Worm (Caenorhabditis elegans): ENCODE results near the gene F35C5.12.

F35C5.12 gene

ce11 chrII:12908779-12909178 lies 5.6 kb downstream of the F35C5.12 start, which contains the start of gene ddn-2:
Gene ddn-2 (plus strand): TSS chrII:12909079.
- no peak for TF ChIP-seq Y95B8A.8 (GFP tag; IDR thresholded peaks at IDR 0.05)
- no peak for TF ChIP-seq madf-6 (GFP tag; IDR thresholded peaks at IDR 0.05)
- no peak for TF ChIP-seq zim-3 (tag; optimal IDR thresholded peaks at IDR 0.05)
- TF ChIP-seq ztf-28 (GFP tag; IDR thresholded peaks at IDR 0.05) = no peak
- no peak for TF ChIP-seq F55B11.4 (tag; optimal IDR thresholded peaks at IDR 0.05; ENCODE audit: borderline replicate concordance, insufficient read depth)
- no peak for TF ChIP-seq chd-7 (tag; optimal IDR thresholded peaks at IDR 0.05)
- TF ChIP-seq gei-17 (GFP tag; optimal IDR thresholded peaks at IDR 0.05) = no peak
- TF ChIP-seq pha-4 (tag; optimal IDR thresholded peaks at IDR 0.05) = no peak
- TF ChIP-seq F33H1.4 (GFP tag; IDR thresholded peaks at IDR 0.05) = no peak

DNA sequence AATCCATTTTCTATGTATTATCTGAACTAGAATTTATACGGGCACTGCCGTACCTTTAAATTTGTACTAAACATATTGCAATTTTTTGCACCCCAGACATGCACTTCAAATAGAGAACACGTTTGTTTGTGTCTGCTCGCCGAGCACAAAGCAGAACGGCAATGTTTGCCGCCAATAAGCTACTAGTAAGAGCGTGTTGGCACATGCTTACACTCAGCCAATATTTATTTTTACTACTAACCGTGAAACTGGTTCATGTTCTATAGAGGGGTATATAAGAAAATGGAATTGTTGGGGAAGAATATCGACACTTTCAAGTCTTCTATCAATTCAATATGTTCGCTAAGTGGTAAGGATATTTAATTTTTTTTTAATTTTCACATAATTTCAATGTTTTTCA lies 7.3 kb downstream of the F35C5.12 start, which contains the start of gene nspb-11:
TSS of gene nspb-11 (plus strand) at position 301 of the 400 bp plus-strand sequence.
- TF ChIP-seq mel-28 (tag; optimal IDR thresholded peaks at IDR 0.05; ENCODE audit: borderline replicate concordance) (no peak), B0019.2 (GFP tag; conservative IDR thresholded peaks at IDR 0.05) (no peak), F37B4.10 (GFP tag; IDR thresholded peaks at IDR 0.05) (no peak), attf-5 (GFP tag; optimal IDR thresholded peaks at IDR 0.05) (no peak), xnd-1 (tag; optimal IDR thresholded peaks at IDR 0.05) (no peak), akir-1 (GFP tag; optimal IDR thresholded peaks at IDR 0.05) (no peak), F52B5.7 (tag; optimal IDR thresholded peaks at IDR 0.05) (no peak), F55B11.4 (tag; optimal IDR thresholded peaks at IDR 0.05; ENCODE audit: borderline replicate concordance, insufficient read depth) (no peak), madf-6 (GFP tag; IDR thresholded peaks at IDR 0.05) (no peak), ceh-27 (GFP tag; optimal IDR thresholded peaks at IDR 0.05) (no peak), lin-40 (tag; optimal IDR thresholded peaks at IDR 0.05) (no peak), ztf-18 (tag; optimal IDR thresholded peaks at IDR 0.05) (no peak), lin-26 (GFP tag; IDR thresholded peaks at IDR 0.05) (no peak), nhr-27 (tag; optimal IDR thresholded peaks at IDR 0.05) (no peak), dpff-1 (tag; optimal IDR thresholded peaks at IDR 0.05) (no peak), mcd-1 (GFP tag; IDR thresholded peaks at IDR 0.05) (no peak), snpc-1.1 (tag; optimal IDR thresholded peaks at IDR 0.05; ENCODE audit: insufficient read depth) (no peak), hlh-12 (tag; optimal IDR thresholded peaks at IDR 0.05) (no peak), tbx-9 (tag; optimal IDR thresholded peaks at IDR 0.05; ENCODE audit: borderline replicate concordance) (no peak), let-607 (tag; optimal IDR thresholded peaks at IDR 0.05) (no peak)

ce11 chrII:12904174-12904573 lies 10.2 kb downstream of the F35C5.12 start, which contains the start of gene clec-66:
Gene clec-66 (plus strand): TSS chrII:12904398.
- TF ChIP-seq B0035.1 (tag; optimal IDR thresholded peaks at IDR 0.05) (no peak), nhr-80 (tag; optimal IDR thresholded peaks at IDR 0.05) (peak; percentile 70)

ce11 chrII:12901025-12901424 lies 13.3 kb downstream of the F35C5.12 start, which contains the start of gene clec-65:
Gene clec-65 (plus strand): TSS chrII:12901325.
- TF ChIP-seq ekl-4 (GFP tag; IDR thresholded peaks at IDR 0.05) = no peak
- TF ChIP-seq nhr-80 (tag; optimal IDR thresholded peaks at IDR 0.05) = peak; percentile 20
- 0 out of 2 replicates have a peak, but pooled peaks have one; percentile 15 for TF ChIP-seq dox-1 (GFP tag; IDR thresholded peaks at IDR 0.05)
- TF ChIP-seq Y56A3A.18 (GFP tag; IDR thresholded peaks at IDR 0.05) = no peak

DNA sequence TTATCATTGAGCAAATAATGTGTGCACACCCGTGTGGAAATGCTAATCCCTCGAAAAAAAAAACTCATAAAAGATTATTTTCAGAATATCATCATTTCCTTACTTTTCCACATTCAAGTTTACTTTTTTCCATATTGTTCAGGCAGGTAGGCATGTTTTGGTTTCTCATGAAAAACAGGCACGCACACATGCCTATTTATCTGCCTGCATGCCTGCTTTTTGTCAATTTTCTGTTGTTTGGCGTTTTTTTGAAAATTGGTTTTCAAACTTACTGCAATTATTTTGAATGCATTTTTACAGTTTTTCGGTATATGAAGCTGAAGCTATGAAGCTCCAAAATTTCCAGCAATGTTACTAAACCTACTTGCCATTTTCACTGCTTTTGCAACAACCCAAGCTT lies 16.4 kb downstream of the F35C5.12 start, which contains the start of gene clec-64:
TSS of gene clec-64 (plus strand) at position 301 of the 400 bp plus-strand sequence.
- no peak for TF ChIP-seq akir-1 (GFP tag; optimal IDR thresholded peaks at IDR 0.05)
- no peak for TF ChIP-seq F55B11.4 (tag; optimal IDR thresholded peaks at IDR 0.05; ENCODE audit: borderline replicate concordance, insufficient read depth)
- no peak for TF ChIP-seq hmg-20 (GFP tag; IDR thresholded peaks at IDR 0.05)
- no peak for TF ChIP-seq unc-130 (GFP tag; optimal IDR thresholded peaks at IDR 0.05)
- no peak for TF ChIP-seq fkh-3 (tag; optimal IDR thresholded peaks at IDR 0.05)
- no peak for TF ChIP-seq dox-1 (GFP tag; IDR thresholded peaks at IDR 0.05)
- TF ChIP-seq bed-2 (GFP tag; IDR thresholded peaks at IDR 0.05) = no peak
- TF ChIP-seq egl-44 (GFP tag; IDR thresholded peaks at IDR 0.05) = no peak
- no peak for TF ChIP-seq mxl-1 (tag; optimal IDR thresholded peaks at IDR 0.05)

All from whole organism, young adult.